Fruit fly (Drosophila melanogaster): ENCODE results near the gene CG42393.

CG42393 gene

dm6 chr3L:18073559-18074134, 31.1 kb downstream of the CG42393 start, which contains the start of gene CG44004:
CG44004 (minus strand) TSS chr3L:18073863.
- TF ChIP-seq CTCF (optimal IDR thresholded peaks at IDR 0.05) (no peak), CG8478 (optimal IDR thresholded peaks at IDR 0.05) (no peak)

DNA sequence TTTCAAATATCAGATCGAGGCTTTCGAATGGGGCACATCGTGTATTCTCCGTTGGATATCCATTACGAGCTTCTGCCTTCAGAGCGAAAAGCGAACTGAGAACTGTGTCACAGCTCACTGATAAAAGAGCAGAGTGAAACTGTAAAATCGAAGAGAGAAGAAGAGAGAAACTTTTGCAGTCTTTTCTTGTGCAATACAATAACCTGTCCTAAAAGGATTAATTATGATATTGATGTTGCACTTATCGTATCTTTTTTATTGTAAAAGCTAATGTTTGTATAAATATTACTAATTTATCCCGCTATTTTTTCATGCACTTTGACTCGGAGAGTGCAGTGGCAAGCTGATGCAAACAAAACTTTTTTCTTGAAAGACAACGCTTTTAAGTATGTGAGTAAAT, 32.5 kb downstream of the CG42393 start:
- no peak for TF ChIP-seq CTCF (optimal IDR thresholded peaks at IDR 0.05)

- TF ChIP-seq CTCF (optimal IDR thresholded peaks at IDR 0.05) (no peak), CG8478 (optimal IDR thresholded peaks at IDR 0.05) (no peak)
These were observed 33.3 kb downstream of the CG42393 start for dm6 chr3L:18075853-18076252.

- no peak for TF ChIP-seq CG8478 (optimal IDR thresholded peaks at IDR 0.05)
- TF ChIP-seq CTCF (optimal IDR thresholded peaks at IDR 0.05), result no peak
These were observed 34.1 kb downstream of the CG42393 start for dm6 chr3L:18076649-18077048.

DNA sequence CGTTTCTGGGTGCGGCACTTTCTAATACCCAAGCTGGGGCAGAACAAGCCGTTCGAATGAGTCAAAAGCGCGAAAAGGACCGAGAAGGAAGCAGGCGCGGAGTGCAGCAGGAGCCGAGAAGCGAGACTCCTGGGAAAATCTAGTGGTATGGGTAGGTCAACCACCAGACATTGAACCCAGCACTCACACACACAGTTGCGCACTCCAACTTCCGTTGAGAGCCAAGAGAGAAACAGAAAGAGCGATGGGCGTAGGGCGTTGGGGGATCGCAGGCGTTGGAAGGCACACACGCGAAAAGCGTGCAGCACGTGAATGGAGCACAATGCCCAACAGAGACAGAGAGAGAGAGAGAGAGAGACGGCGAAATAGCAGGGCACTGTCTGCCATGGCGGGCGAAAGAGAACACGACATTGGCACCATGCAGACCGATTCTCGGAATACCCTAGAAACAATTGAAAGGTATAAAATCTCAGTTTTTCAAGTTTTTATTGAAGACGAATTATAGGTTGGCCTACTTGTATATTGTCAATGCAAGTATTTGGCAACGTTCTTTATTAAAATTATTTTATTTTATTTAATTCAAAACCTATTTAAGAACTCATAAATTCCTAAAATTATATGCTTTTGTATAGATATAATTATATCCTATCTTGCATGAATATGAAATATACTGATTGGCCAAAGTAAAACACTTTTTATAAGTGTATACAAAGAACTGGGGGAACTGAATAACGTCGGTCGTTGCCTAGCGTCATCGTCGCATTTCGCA, 35.3 kb downstream of the CG42393 start:
- TF ChIP-seq CG8478 (optimal IDR thresholded peaks at IDR 0.05) (no peak), CTCF (optimal IDR thresholded peaks at IDR 0.05) (no peak)

- no peak for TF ChIP-seq CG8478 (optimal IDR thresholded peaks at IDR 0.05)
- TF ChIP-seq CTCF (optimal IDR thresholded peaks at IDR 0.05), result no peak
These were observed 36.1 kb downstream of the CG42393 start for dm6 chr3L:18078614-18079013.

- no peak for TF ChIP-seq CG8478 (optimal IDR thresholded peaks at IDR 0.05)
- TF ChIP-seq CTCF (optimal IDR thresholded peaks at IDR 0.05), result no peak
These were observed 36.6 kb downstream of the CG42393 start for dm6 chr3L:18079123-18079522.

DNA sequence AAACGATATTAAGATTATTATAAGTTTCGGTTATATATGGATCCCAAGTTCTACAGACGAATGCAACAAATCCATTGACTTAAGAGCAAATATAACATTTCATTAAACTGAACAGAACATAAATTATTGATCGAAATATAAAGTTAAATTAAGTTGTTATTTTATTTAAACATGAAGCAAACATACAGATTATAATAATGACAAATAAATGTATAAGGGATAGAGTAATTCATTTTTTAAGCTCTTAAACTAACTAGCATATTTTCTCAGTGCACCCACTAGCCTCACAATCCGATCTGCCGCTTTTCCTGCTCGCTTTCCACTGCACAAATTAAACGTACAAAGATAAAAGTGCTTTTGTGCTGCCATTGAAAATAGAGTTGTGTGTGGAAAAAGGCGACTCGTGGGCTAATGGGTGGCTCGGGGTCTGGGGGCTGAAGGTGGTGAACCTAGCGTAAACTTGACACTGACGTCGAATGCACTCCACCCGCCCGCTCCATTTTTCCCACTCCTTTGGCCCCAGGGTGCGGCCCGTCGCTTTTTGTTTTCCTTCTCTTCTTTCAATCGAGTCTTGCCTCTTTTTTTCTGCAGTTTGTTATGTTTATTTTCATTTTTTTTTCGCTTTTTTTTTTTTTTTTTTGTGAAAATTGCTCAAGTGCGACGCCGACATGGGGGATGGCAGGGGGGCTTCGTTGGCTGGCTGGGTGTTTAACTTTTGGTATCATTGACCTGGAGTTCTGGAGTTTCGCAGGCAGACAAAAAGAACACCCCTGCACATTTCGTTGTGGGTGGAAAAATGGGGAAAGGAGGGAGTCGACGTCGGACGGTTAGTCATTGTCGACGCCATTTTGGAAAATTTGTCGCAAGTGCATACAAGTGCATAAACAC, 37.3 kb downstream of the CG42393 start:
- TF ChIP-seq CG8478 (optimal IDR thresholded peaks at IDR 0.05), result no peak
- no peak for TF ChIP-seq CTCF (optimal IDR thresholded peaks at IDR 0.05)

DNA sequence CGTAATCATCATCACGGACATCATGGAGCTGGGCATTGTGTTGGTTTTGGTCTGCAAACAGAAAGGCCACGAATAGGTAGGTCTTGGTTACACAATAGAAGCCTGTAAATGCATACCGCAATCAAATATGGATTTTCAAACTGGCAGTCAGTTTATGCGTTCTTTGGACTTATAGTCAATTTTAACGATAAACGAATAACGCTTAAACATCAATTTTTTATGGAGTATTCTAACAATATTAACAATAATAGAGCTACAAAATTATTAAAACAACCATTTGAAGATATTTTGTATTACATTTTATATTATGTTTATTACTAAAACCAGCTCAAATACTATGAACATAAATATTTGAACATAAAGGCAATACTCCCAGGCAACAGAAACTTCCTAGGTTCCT, 39.0 kb downstream of the CG42393 start:
- TF ChIP-seq CTCF (optimal IDR thresholded peaks at IDR 0.05) (no peak), CG8478 (optimal IDR thresholded peaks at IDR 0.05) (no peak)

dm6 chr3L:18081957-18082356, 39.4 kb downstream of the CG42393 start:
- TF ChIP-seq CG8478 (optimal IDR thresholded peaks at IDR 0.05) (no peak), CTCF (optimal IDR thresholded peaks at IDR 0.05) (no peak)

- TF ChIP-seq CTCF (optimal IDR thresholded peaks at IDR 0.05) (peak; percentile 69 to 86), CG8478 (optimal IDR thresholded peaks at IDR 0.05) (no peak)
These were observed 40.9 kb downstream of the CG42393 start for dm6 chr3L:18083402-18083801.

DNA sequence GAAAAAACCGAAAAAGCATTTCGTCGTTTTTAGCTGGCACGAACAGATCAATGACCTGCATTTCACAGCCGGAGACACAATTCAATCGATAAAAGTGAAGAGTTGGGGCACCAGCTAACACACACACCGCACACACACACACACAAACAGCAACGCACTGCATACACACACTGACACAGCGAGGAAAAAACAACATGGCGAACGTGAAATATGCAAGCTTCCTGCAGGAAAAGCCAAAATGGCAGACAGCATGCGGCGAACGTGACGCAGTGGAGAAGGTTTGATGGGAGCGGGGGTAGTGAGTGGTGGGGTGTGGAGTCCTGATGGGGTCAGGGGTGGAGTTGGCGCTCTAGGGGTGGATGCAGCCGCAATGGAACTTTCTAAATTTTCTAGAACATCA, 41.5 kb downstream of the CG42393 start:
- TF ChIP-seq CG8478 (optimal IDR thresholded peaks at IDR 0.05) (no peak), CTCF (optimal IDR thresholded peaks at IDR 0.05) (no peak)

- no peak for TF ChIP-seq CTCF (optimal IDR thresholded peaks at IDR 0.05)
- no peak for TF ChIP-seq CG8478 (optimal IDR thresholded peaks at IDR 0.05)
These were observed 44.5 kb downstream of the CG42393 start, which contains the start of gene CG34253 for dm6 chr3L:18086754-18087685. CG34253 (minus strand) TSS chr3L:18087320.

dm6 chr3L:18088027-18088426, 45.5 kb downstream of the CG42393 start:
- TF ChIP-seq CG8478 (optimal IDR thresholded peaks at IDR 0.05) (no peak), CTCF (optimal IDR thresholded peaks at IDR 0.05) (peak; percentile 35 to 65)
